Fruit fly (Drosophila melanogaster): Measurements from ENCODE around the gene CG33494.

Gene CG33494

DNA sequence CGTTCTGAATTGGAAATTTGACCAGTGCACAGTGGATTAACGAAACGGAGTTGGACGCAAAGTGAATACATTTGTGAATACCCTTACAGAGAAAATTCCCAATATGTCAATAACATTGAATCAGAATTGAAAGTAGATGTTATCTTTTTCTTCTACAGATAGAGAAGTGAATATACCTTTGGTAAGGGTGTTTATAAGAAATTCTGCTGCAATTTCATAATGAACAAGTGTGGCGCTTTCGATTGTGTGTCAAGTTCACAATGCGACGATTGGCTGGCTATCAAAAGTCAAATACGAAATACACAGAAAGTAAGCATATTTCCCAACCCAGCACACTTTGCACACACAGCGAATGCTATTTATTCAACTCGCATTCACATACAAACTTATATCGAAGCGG is 46.6 kb downstream of the CG33494 start (continued):
- TF ChIP-seq dan (GFP tag; IDR thresholded peaks at IDR 0.05): no peak

DNA sequence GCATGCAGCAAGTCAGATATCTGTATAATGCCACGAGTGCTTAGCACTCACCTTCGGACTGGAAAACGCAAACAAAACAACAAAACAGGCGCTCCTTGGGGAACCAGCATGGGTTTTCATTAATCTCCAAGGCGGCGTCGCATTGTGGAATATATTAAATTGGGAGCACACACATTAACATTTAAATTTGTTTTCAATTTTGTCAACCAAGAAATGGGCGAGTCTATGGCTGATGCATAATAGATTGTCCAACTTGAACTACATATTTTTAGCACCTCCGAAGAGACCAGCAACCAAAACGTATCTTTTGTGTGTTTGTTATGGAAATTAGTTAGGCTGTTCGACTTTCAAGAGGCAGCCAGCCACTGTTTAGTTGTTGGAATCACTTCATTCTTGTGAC is 47.5 kb downstream of the CG33494 start:
- TF ChIP-seq CG12769 (tag; optimal IDR thresholded peaks at IDR 0.05): peak; percentile 83
- no peak for TF ChIP-seq gt (GFP tag; IDR thresholded peaks at IDR 0.05)
- TF ChIP-seq Tbp (GFP tag; optimal IDR thresholded peaks at IDR 0.05): no peak
- no peak for TF ChIP-seq D19A (tag; optimal IDR thresholded peaks at IDR 0.05)
- TF ChIP-seq Pdp1 (GFP tag; optimal IDR thresholded peaks at IDR 0.05): peak in 1 of 2 experiments; percentile 3
- TF ChIP-seq Awh (GFP tag; IDR thresholded peaks at IDR 0.05): 0 out of 2 replicates have a peak, but pooled peaks have one; percentile 14
- no peak for TF ChIP-seq croc (GFP tag; conservative IDR thresholded peaks at IDR 0.05)
- no peak for TF ChIP-seq tio (GFP tag; optimal IDR thresholded peaks at IDR 0.05)
- peak; percentile 60 for TF ChIP-seq vvl (GFP tag; IDR thresholded peaks at IDR 0.05)
- no peak for TF ChIP-seq unc-4 (GFP tag; IDR thresholded peaks at IDR 0.05; ENCODE audit: partially characterized antibody)
- TF ChIP-seq CG1024 (GFP tag; IDR thresholded peaks at IDR 0.05): no peak
- no peak for TF ChIP-seq h (optimal IDR thresholded peaks at IDR 0.05)
- TF ChIP-seq Nf-YA (GFP tag; IDR thresholded peaks at IDR 0.05): no peak
- TF ChIP-seq CG4424 (GFP tag; optimal IDR thresholded peaks at IDR 0.05): no peak
- TF ChIP-seq pros (GFP tag; optimal IDR thresholded peaks at IDR 0.05): peak; percentile 26
- no peak for TF ChIP-seq fu2 (GFP tag; optimal IDR thresholded peaks at IDR 0.05)
- TF ChIP-seq pita (GFP tag; optimal IDR thresholded peaks at IDR 0.05): no peak
- no peak for TF ChIP-seq Atf3 (GFP tag; optimal IDR thresholded peaks at IDR 0.05)
- 0 out of 3 replicates have a peak, but pooled peaks have one; percentile 24 for TF ChIP-seq ci (GFP tag; IDR thresholded peaks at IDR 0.05)
- no peak for TF ChIP-seq CG9437 (GFP tag; optimal IDR thresholded peaks at IDR 0.05)
- TF ChIP-seq exex (tag; optimal IDR thresholded peaks at IDR 0.05): no peak
- TF ChIP-seq kah (GFP tag; optimal IDR thresholded peaks at IDR 0.05): no peak
- no peak for TF ChIP-seq tup (GFP tag; optimal IDR thresholded peaks at IDR 0.05)
- TF ChIP-seq abd-A (tag; optimal IDR thresholded peaks at IDR 0.05): peak; percentile 79
- TF ChIP-seq NfI (GFP tag; optimal IDR thresholded peaks at IDR 0.05): no peak
- TF ChIP-seq bbx (GFP tag; IDR thresholded peaks at IDR 0.05; ENCODE audit: partially characterized antibody): no peak
- no peak for TF ChIP-seq CG11093 (GFP tag; IDR thresholded peaks at IDR 0.05)
- TF ChIP-seq Spps (tag; optimal IDR thresholded peaks at IDR 0.05): no peak
- TF ChIP-seq CG17361 (GFP tag; IDR thresholded peaks at IDR 0.05): no peak
- no peak for TF ChIP-seq Scr (GFP tag; IDR thresholded peaks at IDR 0.05; ENCODE audit: partially characterized antibody)
- TF ChIP-seq inv (GFP tag; IDR thresholded peaks at IDR 0.05; ENCODE audit: partially characterized antibody): no peak

DNA sequence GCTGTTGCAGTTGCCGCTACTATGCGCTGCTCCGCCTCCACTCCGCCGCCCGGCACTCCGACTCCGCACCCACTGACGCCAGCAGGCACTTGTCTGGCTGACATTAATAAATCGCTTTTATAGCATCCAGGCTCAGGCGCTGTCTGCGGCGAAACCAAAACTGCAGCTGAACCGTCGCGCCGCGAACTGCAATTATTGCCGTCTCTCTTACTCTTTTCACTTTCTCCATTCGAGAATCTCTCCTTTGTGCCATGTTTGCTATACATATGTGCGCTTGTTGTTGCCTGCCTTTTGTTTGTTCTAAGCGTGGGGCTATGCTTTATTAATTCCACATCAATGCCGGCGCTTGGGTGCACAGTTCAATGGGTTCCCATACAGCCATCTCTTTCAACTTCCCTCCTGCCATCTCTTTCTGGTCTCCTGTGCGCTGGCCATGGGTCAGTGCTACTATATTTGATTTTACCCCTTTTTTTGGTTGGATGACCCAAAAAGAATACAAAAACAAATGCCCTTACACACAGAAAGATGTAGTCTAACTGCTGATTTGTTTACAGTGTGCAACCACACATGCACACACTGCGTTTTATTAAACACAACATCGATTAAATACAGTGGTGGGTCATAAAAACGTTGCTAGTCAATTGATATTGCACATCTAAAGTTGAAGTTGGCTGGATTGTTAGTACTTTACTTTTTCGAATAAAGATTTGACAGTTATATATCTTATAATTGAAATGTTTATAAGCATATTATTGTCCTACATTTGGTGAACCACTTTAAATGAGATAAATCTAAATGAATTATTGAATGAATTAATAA is 48.3 kb downstream of the CG33494 start:
- peak; percentile 28 for TF ChIP-seq cg (GFP tag; optimal IDR thresholded peaks at IDR 0.05)
- no peak for TF ChIP-seq Sry-δ (GFP tag; optimal IDR thresholded peaks at IDR 0.05)
- peak; percentile 20 for TF ChIP-seq D19A (tag; optimal IDR thresholded peaks at IDR 0.05)
- TF ChIP-seq gem (tag; optimal IDR thresholded peaks at IDR 0.05): peak; percentile 6
- no peak for TF ChIP-seq CG10321 (GFP tag; IDR thresholded peaks at IDR 0.05)
- TF ChIP-seq CG2199 (GFP tag; IDR thresholded peaks at IDR 0.05): 0 out of 3 replicates have a peak, but pooled peaks have one; percentile 67
- TF ChIP-seq stwl (tag; optimal IDR thresholded peaks at IDR 0.05): peak; percentile 0
- no peak for TF ChIP-seq NC2β (GFP tag; optimal IDR thresholded peaks at IDR 0.05)
- no peak for TF ChIP-seq CG7372 (GFP tag; IDR thresholded peaks at IDR 0.05)
- TF ChIP-seq pros (GFP tag; optimal IDR thresholded peaks at IDR 0.05): no peak
- peak; percentile 33 for TF ChIP-seq Sox102F (GFP tag; optimal IDR thresholded peaks at IDR 0.05)
- TF ChIP-seq dm (GFP tag; optimal IDR thresholded peaks at IDR 0.05): no peak
- peak; percentile 14 for TF ChIP-seq sens (GFP tag)
- no peak for TF ChIP-seq jigr1 (GFP tag; IDR thresholded peaks at IDR 0.05)
- peak; percentile 72 for TF ChIP-seq Med (GFP tag)
- TF ChIP-seq salm (tag; optimal IDR thresholded peaks at IDR 0.05): no peak
- TF ChIP-seq CG15073 (GFP tag; optimal IDR thresholded peaks at IDR 0.05): peak; percentile 93
- TF ChIP-seq CG10959 (GFP tag; IDR thresholded peaks at IDR 0.05): 0 out of 2 replicates have a peak, but pooled peaks have one; percentile 1
- no peak for TF ChIP-seq CG8944 (GFP tag; optimal IDR thresholded peaks at IDR 0.05)
